Worm (Caenorhabditis elegans): Measurements from ENCODE around the gene B0303.14.

- no peak for TF ChIP-seq ref-1 (GFP tag; conservative IDR thresholded peaks at IDR 0.05)
- no peak for TF ChIP-seq flt-1 (GFP tag; IDR thresholded peaks at IDR 0.05)
- TF ChIP-seq klf-2 (GFP tag; conservative IDR thresholded peaks at IDR 0.05) = no peak
Observed at ce11 chrIII:8739126-8739525, 23.1 kb upstream of the B0303.14 start.
